Worm (Caenorhabditis elegans): Measurements from ENCODE around the gene ilys-5.
A peak's percentile ranks its signal among the peaks of the same experiment; 100 is the strongest.

Gene ilys-5

DNA sequence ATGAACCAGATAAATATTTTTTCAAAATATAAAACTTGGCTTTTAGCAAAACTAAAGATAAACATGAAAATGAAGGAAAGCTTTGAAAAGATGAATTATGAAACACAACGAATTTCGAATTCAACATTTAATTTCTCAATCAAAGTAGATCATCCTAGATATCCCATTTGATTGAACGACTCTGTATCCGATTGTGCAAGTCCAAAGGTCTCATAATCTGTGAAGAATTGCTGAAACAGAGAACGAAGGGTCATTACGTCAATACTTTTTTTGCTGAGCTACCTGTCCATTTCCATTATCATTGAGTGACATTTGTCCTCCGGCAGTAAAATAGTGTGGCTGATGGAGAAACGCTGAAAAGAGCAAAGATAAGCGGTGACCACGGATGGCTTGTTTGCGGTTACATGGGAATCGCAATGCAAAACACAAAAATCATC, 14.0 kb downstream of the ilys-5 start (continued):
- TF ChIP-seq lin-40 (tag; optimal IDR thresholded peaks at IDR 0.05) = peak; percentile 7
- peak; percentile 40 for TF ChIP-seq ztf-22 (GFP tag; optimal IDR thresholded peaks at IDR 0.05)
- TF ChIP-seq nhr-179 (tag; optimal IDR thresholded peaks at IDR 0.05) = no peak
- no peak for TF ChIP-seq madf-8 (GFP tag; conservative IDR thresholded peaks at IDR 0.05)
- TF ChIP-seq pbrm-1 (GFP tag; IDR thresholded peaks at IDR 0.05) = peak; percentile 45
- peak; percentile 69 for TF ChIP-seq tlf-1 (GFP tag; optimal IDR thresholded peaks at IDR 0.05)
- no peak for TF ChIP-seq F23B12.7 (tag; optimal IDR thresholded peaks at IDR 0.05; ENCODE audit: insufficient read depth)
- TF ChIP-seq ccch-3 (GFP tag; optimal IDR thresholded peaks at IDR 0.05) = no peak
- no peak; the same call in 1 of the 2 replicates for TF ChIP-seq egl-44 (GFP tag; IDR thresholded peaks at IDR 0.05)
- TF ChIP-seq aptf-2 (GFP tag; conservative IDR thresholded peaks at IDR 0.05) = no peak
- TF ChIP-seq C06A6.2 (GFP tag; conservative IDR thresholded peaks at IDR 0.05) = peak; percentile 38; the same call in 1 of the 2 replicates
- 0 out of 2 replicates have a peak, but pooled peaks have one; percentile 57 for TF ChIP-seq nfya-2 (GFP tag; IDR thresholded peaks at IDR 0.05)
- TF ChIP-seq tbp1 (GFP tag; optimal IDR thresholded peaks at IDR 0.05) = no peak
- no peak for TF ChIP-seq let-526 (GFP tag; IDR thresholded peaks at IDR 0.05)
- no peak for TF ChIP-seq ztf-6 (GFP tag; IDR thresholded peaks at IDR 0.05)
- no peak for TF ChIP-seq lag-1 (GFP tag; IDR thresholded peaks at IDR 0.05)
- TF ChIP-seq F39B2.1 (GFP tag; IDR thresholded peaks at IDR 0.05) = no peak
- TF ChIP-seq B0035.1 (tag; optimal IDR thresholded peaks at IDR 0.05) = peak; percentile 29
- TF ChIP-seq ztf-26 (tag; optimal IDR thresholded peaks at IDR 0.05) = no peak
- no peak for TF ChIP-seq sdz-38 (tag; optimal IDR thresholded peaks at IDR 0.05)
- TF ChIP-seq dpl-1 (GFP tag; optimal IDR thresholded peaks at IDR 0.05) = no peak
- TF ChIP-seq ceh-58 (GFP tag; IDR thresholded peaks at IDR 0.05) = no peak
- no peak for TF ChIP-seq aptf-3 (GFP tag; IDR thresholded peaks at IDR 0.05)
- TF ChIP-seq ekl-4 (GFP tag; IDR thresholded peaks at IDR 0.05) = peak; percentile 71
- TF ChIP-seq hlh-12 (tag; optimal IDR thresholded peaks at IDR 0.05) = no peak
- peak; percentile 90 for TF ChIP-seq nfyb-1 (GFP tag; IDR thresholded peaks at IDR 0.05)
- peak; percentile 55 for TF ChIP-seq gei-17 (GFP tag; optimal IDR thresholded peaks at IDR 0.05)
- no peak for TF ChIP-seq mes-4 (tag; optimal IDR thresholded peaks at IDR 0.05)
- TF ChIP-seq Y79H2A.3 (GFP tag; conservative IDR thresholded peaks at IDR 0.05) = no peak
- no peak for TF ChIP-seq rec-8 (tag; optimal IDR thresholded peaks at IDR 0.05)
- no peak for TF ChIP-seq snpc-3.4 (tag; optimal IDR thresholded peaks at IDR 0.05)
- peak; percentile 73 for TF ChIP-seq F10E7.11 (tag; optimal IDR thresholded peaks at IDR 0.05)
- peak; percentile 35; the same call in 1 of the 2 replicates for TF ChIP-seq hmg-1.2 (GFP tag; IDR thresholded peaks at IDR 0.05)
- TF ChIP-seq ztf-28 (GFP tag; IDR thresholded peaks at IDR 0.05) = no peak
- no peak for TF ChIP-seq ceh-40 (GFP tag; IDR thresholded peaks at IDR 0.05)
- peak; percentile 92 for TF ChIP-seq Y53G8AR.9 (GFP tag; conservative IDR thresholded peaks at IDR 0.05)
- no peak for TF ChIP-seq cebp-1 (GFP tag; IDR thresholded peaks at IDR 0.05)
- peak; percentile 79 for TF ChIP-seq cebp-1 (tag; optimal IDR thresholded peaks at IDR 0.05)
- no peak for TF ChIP-seq F22D6.2 (tag; optimal IDR thresholded peaks at IDR 0.05)
- no peak for TF ChIP-seq him-1 (tag; optimal IDR thresholded peaks at IDR 0.05)
- TF ChIP-seq nhr-120 (GFP tag; IDR thresholded peaks at IDR 0.05) = no peak
- no peak for TF ChIP-seq egrh-3 (GFP tag; IDR thresholded peaks at IDR 0.05)
- TF ChIP-seq lin-54 (GFP tag; optimal IDR thresholded peaks at IDR 0.05) = peak; percentile 47
- no peak for TF ChIP-seq attf-3 (GFP tag; conservative IDR thresholded peaks at IDR 0.05)
- peak; percentile 92 for TF ChIP-seq nhr-80 (tag; optimal IDR thresholded peaks at IDR 0.05)
- TF ChIP-seq dox-1 (GFP tag; IDR thresholded peaks at IDR 0.05) = no peak
- no peak for TF ChIP-seq snpc-1.3 (tag; optimal IDR thresholded peaks at IDR 0.05; ENCODE audit: insufficient read depth)
